Fruit fly (Drosophila melanogaster) S2 (cell line): ENCODE results near the gene CG16727.

Source experiments
- CG8478 ChIP-seq: fragments of >200 bp; optimal IDR thresholded peaks from 2 replicates; lab custom pipeline; 2018
- CTCF ChIP-seq, 2 experiments: fragments of >200 bp; optimal IDR thresholded peaks; 2 replicates each; lab custom pipeline; 2018

The CG16727 gene

DNA sequence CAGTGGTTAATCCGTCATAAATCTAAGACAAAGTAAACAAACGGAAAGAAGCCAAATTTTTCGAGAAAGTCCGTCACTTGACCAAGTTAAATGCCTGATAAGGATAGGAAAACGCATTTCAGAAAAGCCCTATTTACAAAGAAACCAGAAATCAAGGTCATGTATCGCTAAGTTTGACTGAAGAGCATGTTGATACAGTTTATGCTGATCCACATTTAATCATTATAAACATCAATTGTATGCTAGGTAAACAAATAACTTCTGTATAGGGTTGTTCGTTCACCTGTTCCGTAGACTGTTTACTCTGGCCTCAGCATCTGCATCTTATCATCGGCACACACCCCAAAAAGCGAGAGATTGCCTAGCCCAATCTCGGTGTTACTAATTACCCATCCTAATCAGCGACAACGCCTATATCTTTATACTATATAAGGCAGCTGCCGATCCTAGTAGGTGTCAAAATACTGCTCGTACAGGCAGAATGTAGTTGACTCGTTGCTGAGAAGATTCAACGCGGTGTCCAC, at the start of gene CG16727:
Gene CG16727 (plus strand): TSS at position 474 of the 524 bp plus-strand sequence.
- TF ChIP-seq CG8478 (lab: Kevin White, UChicago) (no peak), CTCF (optimal IDR thresholded peaks at IDR 0.05; lab: Kevin White, UChicago) (no peak)

DNA sequence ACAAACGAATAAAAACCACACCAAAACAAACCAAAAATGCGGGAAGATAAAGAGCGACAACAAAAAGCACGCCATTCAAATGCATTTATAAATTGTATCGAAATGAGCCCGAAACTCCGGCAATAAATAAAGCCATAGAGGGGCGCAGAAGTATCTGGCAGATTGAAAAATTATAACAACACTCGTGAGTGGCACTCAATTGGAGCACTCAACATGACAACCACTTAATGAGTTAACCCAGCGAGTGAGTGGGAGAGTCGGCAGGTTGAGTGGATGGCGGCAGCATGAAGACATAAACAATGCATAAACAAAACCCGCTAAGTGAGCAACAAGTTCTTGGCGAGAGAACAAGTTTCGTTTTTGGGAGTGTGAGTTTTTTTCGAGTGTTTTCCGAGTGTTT, 44.4 kb upstream of the CG16727 start:
- TF ChIP-seq CG8478 (lab: Kevin White, UChicago) (no peak), CTCF (optimal IDR thresholded peaks at IDR 0.05; lab: Kevin White, UChicago) (no peak)

DNA sequence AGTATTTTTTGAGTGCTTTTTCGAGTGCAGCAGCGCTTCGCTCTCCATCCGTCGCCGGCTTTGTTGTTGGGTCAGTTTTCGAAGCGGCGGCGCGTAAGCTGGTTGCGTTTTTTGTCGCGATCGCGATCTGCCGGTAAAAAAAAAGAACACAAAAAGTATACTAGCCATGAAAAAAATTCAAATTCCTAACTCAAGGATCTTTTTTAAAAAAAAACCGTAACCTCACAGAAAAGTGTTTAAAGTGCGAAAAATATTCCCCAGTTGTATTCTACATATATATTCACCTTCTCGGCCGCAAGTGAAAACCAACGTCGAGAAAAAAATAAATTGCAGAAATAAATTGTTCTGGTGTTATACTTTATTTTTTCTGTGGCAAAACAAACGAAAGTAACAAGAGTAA, 44.0 kb upstream of the CG16727 start:
- no peak for TF ChIP-seq CTCF (optimal IDR thresholded peaks at IDR 0.05; lab: Kevin White, UChicago)
- TF ChIP-seq CG8478 (lab: Kevin White, UChicago), result no peak

DNA sequence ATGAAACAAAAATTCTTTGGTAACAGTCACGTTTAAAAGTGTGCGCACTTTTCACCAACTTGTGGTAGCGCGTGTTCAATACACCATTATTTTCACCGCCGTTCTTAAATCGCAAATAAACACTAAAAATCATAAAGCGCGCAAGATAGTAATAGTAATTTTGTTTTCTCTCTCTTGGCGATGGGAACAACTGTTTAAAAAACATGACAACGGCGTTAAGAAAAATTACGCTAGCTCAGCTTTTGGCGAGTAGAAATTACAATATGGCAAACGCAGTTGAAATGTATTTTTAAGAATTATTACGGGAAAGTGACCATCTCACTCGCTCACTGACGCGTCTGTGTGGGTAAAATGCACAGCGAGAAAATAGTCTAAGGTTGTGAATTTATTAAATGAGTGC, 43.5 kb upstream of the CG16727 start:
- TF ChIP-seq CG8478 (lab: Kevin White, UChicago), result no peak
- TF ChIP-seq CTCF (optimal IDR thresholded peaks at IDR 0.05; lab: Kevin White, UChicago), result no peak

DNA sequence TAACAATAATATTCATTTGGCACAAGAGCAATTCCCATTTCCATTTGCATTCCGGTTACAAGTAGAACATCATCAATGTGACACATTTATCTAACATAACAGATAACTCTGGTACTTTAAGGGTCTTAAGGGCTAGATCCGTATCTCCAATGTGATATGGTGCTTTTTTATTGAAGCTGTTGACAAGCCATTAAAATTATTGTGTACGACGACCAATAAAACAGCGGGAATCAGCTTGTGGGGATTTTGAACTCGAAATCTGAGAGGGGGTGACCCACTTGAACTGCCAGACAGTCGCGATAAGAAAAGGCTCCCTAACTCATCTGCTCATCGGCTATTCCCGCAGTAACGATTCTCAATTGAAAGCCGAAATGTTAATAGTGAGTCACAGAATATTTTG, 42.0 kb upstream of the CG16727 start:
- TF ChIP-seq CG8478 (lab: Kevin White, UChicago) (no peak), CTCF (optimal IDR thresholded peaks at IDR 0.05; lab: Kevin White, UChicago) (no peak)

DNA sequence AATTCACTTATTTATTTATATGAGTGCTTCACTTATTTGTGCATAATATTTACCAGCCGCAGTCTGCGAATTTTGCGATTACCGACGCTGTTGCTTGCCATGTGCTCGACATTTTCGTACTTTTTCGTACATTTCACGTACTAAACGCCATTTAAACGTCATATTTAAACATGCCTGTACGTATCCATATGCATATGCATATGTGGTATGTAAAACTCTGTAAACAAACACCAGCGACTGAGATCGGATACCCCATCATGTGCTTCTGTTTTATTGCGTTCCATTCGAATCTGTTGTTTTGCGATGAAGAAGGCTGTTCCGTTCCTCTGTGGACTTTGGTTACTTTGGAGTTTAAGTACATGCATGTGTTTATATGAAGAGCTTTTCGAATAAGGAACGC, 41.2 kb upstream of the CG16727 start:
- no peak for TF ChIP-seq CG8478 (lab: Kevin White, UChicago)
- no peak for TF ChIP-seq CTCF (optimal IDR thresholded peaks at IDR 0.05; lab: Kevin White, UChicago)

DNA sequence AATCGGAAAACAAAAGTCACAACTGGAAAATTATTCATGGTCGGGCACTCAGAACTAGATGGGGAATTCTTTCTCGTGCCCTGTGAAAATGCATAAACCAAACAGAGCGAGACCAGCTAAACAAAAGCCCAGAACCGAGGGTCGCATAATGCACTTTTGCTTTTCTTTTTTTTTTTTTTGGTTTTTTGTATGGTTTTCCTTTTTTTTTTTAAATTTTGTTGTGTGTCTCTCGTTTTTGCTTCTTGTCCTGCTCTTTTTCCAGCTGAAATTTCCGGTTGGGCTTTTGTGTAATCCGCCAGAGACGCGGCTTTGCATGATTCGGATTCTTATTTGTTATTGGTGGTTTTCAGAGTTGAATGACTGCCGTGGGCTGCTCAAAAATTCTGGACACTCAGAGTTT, 31.4 kb upstream of the CG16727 start:
- TF ChIP-seq CTCF (optimal IDR thresholded peaks at IDR 0.05; lab: Kevin White, UChicago) (no peak), CG8478 (lab: Kevin White, UChicago) (no peak)

DNA sequence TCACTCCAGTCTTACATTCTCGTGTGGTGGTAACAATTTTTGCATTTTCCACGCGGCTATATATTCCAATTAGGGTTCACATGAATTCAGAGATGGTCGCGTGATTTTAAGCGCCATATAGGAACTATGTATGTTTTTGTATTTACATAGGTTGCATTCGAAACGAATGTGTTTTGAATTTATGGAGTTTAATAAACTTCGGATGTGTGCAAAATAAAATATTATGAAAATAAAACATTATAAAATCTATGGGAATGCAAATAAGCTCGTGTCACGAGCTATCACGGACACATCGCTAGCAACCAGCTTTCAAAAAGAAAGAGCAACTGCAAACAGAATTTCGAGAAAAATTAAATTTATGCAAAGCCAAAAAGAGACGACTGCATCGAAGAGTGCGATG, 29.9 kb upstream of the CG16727 start:
- no peak for TF ChIP-seq CTCF (optimal IDR thresholded peaks at IDR 0.05; lab: Kevin White, UChicago)

DNA sequence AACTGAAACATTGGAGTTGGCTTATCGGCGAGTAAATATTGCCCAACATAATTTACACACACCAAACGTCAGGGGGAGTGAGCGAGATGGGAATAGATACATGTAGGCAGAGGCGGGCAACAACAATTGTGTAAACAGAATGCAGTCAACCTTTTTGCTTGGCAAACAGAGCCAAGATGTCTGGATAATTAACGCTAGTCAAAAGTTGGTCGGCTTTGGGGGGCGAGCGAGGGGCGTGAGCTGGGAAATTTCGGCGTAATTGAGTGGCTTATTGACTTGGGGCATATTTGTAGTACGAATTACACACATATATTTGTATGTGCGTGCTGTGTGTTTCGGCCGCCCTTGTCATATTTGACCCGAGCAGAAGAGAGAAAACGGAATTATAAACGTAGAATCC, 28.4 kb upstream of the CG16727 start:
- no peak for TF ChIP-seq CTCF (optimal IDR thresholded peaks at IDR 0.05; lab: Kevin White, UChicago)
- no peak for TF ChIP-seq CG8478 (lab: Kevin White, UChicago)

DNA sequence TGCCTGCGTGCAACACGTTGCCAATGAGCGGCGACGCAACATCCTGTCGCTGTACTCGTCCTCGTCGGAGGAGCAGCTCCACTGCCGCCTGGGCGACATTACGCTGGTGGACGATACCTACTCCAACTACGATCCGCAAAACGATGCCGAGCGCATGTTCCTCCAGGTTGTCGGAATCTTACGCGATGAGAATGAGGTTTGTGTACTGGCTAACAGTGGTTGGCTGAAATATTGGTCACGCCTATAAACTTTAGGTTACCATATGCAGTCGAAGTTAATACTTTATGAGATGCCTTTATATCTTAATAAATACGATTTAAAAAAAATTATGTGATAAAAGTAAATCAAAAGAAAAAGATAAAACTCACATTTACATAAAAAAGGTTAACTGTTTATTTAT, 26.9 kb upstream of the CG16727 start:
- no peak for TF ChIP-seq CTCF (optimal IDR thresholded peaks at IDR 0.05; lab: Kevin White, UChicago)
- no peak for TF ChIP-seq CG8478 (lab: Kevin White, UChicago)

DNA sequence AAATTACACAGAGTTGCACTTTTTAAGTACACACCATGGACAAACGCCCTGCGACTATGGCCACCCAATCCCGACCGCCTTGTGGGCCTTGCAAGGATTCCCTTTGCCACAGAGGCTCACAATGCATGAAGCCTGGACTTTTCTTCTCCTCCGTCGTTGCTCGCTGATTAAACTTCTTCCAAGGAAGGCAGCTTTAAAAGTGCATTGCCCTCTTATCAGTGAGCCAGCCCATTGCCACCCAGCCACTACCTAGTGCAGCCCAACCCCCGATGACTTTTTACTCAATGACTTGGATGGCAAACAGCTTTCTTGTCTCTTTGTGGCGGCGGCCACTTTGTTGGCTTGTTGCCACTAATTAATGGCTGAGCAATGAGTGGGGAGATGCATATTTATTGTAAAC, 25.5 kb upstream of the CG16727 start:
- TF ChIP-seq CTCF (optimal IDR thresholded peaks at IDR 0.05; lab: Kevin White, UChicago), result no peak
- no peak for TF ChIP-seq CG8478 (lab: Kevin White, UChicago)

DNA sequence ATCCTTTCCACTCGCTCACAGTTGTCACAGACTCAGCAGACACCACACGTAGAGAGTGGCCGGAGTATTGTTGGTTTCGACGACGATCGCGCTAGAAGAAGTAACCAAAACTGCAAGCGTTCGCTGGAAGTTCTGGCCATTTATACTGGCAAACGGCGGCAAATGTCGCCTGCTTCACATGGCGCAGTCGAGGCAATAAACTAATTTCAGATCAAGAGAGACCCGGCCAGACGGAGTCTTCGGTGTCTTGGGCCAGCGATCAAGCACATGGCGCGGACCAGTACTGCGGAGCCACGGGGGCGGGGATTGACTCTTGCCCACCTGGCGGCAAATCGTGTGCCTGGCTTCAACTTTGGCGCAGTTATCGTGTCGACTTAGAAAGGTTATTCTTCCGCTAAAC, 14.3 kb upstream of the CG16727 start, which contains the start of gene Cpr92A:
Gene Cpr92A (minus strand): TSS at position 101 of the 400 bp plus-strand sequence.
- no peak for TF ChIP-seq CTCF (optimal IDR thresholded peaks at IDR 0.05; lab: Kevin White, UChicago)
- no peak for TF ChIP-seq CG8478 (lab: Kevin White, UChicago)

DNA sequence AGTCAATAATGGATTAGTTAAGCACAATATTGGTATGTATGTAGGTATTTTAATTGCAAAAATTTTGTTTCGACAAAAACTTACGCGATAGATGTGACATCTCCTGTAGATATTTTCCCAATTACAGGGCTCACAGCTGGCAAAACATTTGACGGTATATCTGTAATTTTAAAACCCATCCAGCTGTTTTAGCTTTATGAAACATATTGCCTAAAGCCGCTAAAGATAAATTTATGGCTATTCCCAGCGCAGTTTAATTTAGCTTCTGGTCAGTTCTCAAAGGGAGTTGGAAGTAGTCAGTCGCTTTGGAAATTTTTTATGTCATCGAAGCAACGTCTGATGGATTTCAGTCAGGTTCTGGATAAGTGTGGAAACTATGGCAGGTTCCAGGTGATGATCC, 12.8 kb upstream of the CG16727 start, which contains the start of gene CG7333:
Gene CG7333 (plus strand): TSS at position 301 of the 400 bp plus-strand sequence.
- TF ChIP-seq CTCF (optimal IDR thresholded peaks at IDR 0.05; lab: Kevin White, UChicago) (no peak), CG8478 (lab: Kevin White, UChicago) (no peak)

DNA sequence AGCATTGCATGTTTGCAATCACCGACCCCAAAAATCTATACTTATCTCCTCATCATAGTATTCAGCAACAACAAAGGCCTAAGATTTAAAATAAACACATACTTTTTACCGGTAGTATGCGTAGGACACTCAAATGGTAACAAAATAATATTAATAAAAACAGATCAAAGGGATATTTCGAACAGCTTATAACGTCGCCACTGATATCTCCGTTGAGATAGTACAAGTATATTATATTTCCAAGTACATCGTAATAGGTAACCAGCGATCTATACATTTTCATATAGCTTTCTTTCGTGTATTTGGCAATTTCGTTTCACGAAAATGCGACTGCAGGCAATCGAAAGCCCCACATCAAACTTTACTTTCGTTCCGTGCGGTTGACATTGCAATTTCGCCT, 10.2 kb upstream of the CG16727 start, which contains the start of gene CG7342:
Gene CG7342 (plus strand): TSS at position 380 of the 400 bp plus-strand sequence.
- TF ChIP-seq CTCF (optimal IDR thresholded peaks at IDR 0.05; lab: Kevin White, UChicago) (no peak), CG8478 (lab: Kevin White, UChicago) (no peak)

DNA sequence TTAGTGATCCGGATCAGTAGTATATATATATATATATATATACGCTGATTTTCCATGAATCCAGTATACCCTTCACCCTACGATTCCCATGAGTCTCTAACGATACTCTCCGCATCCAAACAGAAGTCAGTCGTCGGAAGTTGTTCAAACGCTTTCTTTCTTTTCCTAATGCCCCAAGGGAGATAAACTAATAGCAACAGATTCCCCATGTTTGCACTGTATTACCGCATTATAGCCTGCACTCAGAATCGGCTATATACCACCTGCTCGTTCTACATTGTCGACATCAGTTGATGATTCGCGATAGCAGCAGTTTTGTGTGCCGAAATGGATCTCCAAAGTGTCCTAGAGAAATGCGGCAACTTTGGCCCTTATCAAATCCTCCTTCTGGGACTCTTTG, 6.2 kb upstream of the CG16727 start, which contains the start of gene CG17751:
Gene CG17751 (plus strand): TSS at position 301 of the 400 bp plus-strand sequence.
- no peak for TF ChIP-seq CG8478 (lab: Kevin White, UChicago)
- no peak for TF ChIP-seq CTCF (optimal IDR thresholded peaks at IDR 0.05; lab: Kevin White, UChicago)

DNA sequence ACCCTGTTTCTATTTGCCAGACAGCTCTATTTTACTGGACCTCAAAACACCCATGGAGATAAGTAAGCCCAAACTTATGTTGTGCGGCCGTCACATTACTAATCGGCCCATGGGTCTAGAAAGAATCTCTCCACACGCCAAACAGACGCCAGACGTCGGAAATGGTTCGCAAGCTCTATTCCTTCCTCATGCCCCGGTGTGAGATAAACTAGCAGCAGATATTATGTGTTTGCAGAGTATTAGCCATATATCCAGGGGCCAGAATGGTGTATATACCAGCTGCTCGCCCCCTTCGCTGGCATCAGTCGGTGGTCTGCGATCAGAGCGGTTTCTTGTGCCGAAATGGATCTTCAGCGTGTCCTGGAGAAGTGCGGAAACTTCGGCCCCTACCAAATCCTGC, 3.3 kb upstream of the CG16727 start, which contains the start of gene CG17752:
Gene CG17752 (plus strand): TSS at position 301 of the 400 bp plus-strand sequence.
- TF ChIP-seq CG8478 (lab: Kevin White, UChicago) (no peak), CTCF (optimal IDR thresholded peaks at IDR 0.05; lab: Kevin White, UChicago) (no peak)
